Worm (Caenorhabditis elegans) whole organism, late embryonic: ENCODE measurements around the gene hpd-1.

Experiments
- Y22D7AL.16 ChIP-seq: sonication (generic microtip); optimal IDR thresholded peaks from 2 replicates; lab custom pipeline; 2016; ENCODE audit warnings: missing genetic modification characterization, missing compliant biosample characterization
- ceh-31 ChIP-seq: sonication (generic microtip); optimal IDR thresholded peaks from 2 replicates; lab custom pipeline; 2016; ENCODE audit warnings: missing genetic modification characterization, missing compliant biosample characterization
- ceh-9 ChIP-seq: sonication (generic microtip); optimal IDR thresholded peaks from 2 replicates; lab custom pipeline; 2016; ENCODE audit warnings: mild to moderate bottlenecking, missing genetic modification characterization, inconsistent platforms, missing compliant biosample characterization
- che-1 ChIP-seq: sonication (generic microtip); optimal IDR thresholded peaks from 2 replicates; lab custom pipeline; 2016; ENCODE audit warnings: mild to moderate bottlenecking, missing genetic modification characterization, missing compliant biosample characterization
- nhr-11 ChIP-seq: fragments of 150-350 bp; optimal IDR thresholded peaks from 2 replicates; lab custom pipeline; 2014; ENCODE audit warnings: missing biosample characterization, missing genetic modification characterization
- pqm-1 ChIP-seq: sonication (generic microtip); optimal IDR thresholded peaks from 2 replicates; lab custom pipeline; 2016; ENCODE audit warnings: missing genetic modification characterization, missing compliant biosample characterization
- sdc-2 ChIP-seq: sonication (generic microtip); optimal IDR thresholded peaks from 2 replicates; lab custom pipeline; 2016; ENCODE audit warnings: missing genotype, missing genetic modification characterization, missing compliant biosample characterization
- tbx-2 ChIP-seq: sonication (generic microtip); optimal IDR thresholded peaks from 2 replicates; lab custom pipeline; 2016; ENCODE audit warnings: missing genetic modification characterization, missing compliant biosample characterization
- unc-3 ChIP-seq, 2 experiments: fragments of 200-800 bp in 1 of 2; sonication (Bioruptor generic) in 1 of 2; sonication (generic microtip) in 1 of 2; conservative IDR thresholded peaks in 1 of 2; optimal IDR thresholded peaks in 1 of 2; 2 replicates each; pipeline versions ENCODE4 v1.3.6 to Lab custom; 2016 to 2022; ENCODE audit warnings: missing compliant biosample characterization in 2 of 2, missing genetic modification characterization in 2 of 2, missing genetic modification reagents in 1 of 2
- unc-55 ChIP-seq: sonication (generic microtip); optimal IDR thresholded peaks from 2 replicates; lab custom pipeline; 2017; ENCODE audit warnings: missing biosample characterization, missing genetic modification reagents, missing genetic modification characterization
- unc-86 ChIP-seq: sonication (generic microtip); optimal IDR thresholded peaks from 2 replicates; lab custom pipeline; 2016; ENCODE audit warnings: missing genetic modification characterization, missing compliant biosample characterization
- ztf-16 ChIP-seq: sonication (generic microtip); optimal IDR thresholded peaks from 2 replicates; lab custom pipeline; 2017; ENCODE audit warnings: missing genetic modification characterization, missing compliant biosample characterization

- TF ChIP-seq unc-3 (GFP tag; conservative IDR thresholded peaks at IDR 0.05; lab: Robert Waterston, UW) (no peak), unc-3 (tag; optimal IDR thresholded peaks at IDR 0.05; lab: Kevin White, UChicago) (no peak), ceh-9 (tag; lab: Kevin White, UChicago) (no peak), unc-55 (GFP tag; lab: Kevin White, UChicago) (no peak), pqm-1 (no peak), tbx-2 (tag; lab: Kevin White, UChicago) (no peak), sdc-2 (tag; lab: Kevin White, UChicago) (no peak), nhr-11 (tag; lab: Kevin White, UChicago) (no peak), Y22D7AL.16 (tag; lab: Kevin White, UChicago) (no peak), unc-86 (tag; lab: Kevin White, UChicago) (no peak), ztf-16 (no peak), ceh-31 (tag; lab: Kevin White, UChicago) (no peak), che-1 (no peak)
Measured at ce11 chrIII:10521219-10521618, 14.1 kb upstream of the hpd-1 start.
